Worm (Caenorhabditis elegans): ENCODE data around the gene F54H12.7.

ce11 chrIII:7950447-7950846 lies 18.7 kb upstream of the F54H12.7 start:
- no peak for TF ChIP-seq nhr-76 (tag; optimal IDR thresholded peaks at IDR 0.05)
- TF ChIP-seq lin-38 (GFP tag; IDR thresholded peaks at IDR 0.05): no peak
- TF ChIP-seq fos-1 (tag; optimal IDR thresholded peaks at IDR 0.05): no peak
- TF ChIP-seq zag-1 (tag; optimal IDR thresholded peaks at IDR 0.05): no peak

All from whole organism, L4 larva.